Fruit fly (Drosophila melanogaster): ENCODE data around the gene CG43074.

CG43074 gene

DNA sequence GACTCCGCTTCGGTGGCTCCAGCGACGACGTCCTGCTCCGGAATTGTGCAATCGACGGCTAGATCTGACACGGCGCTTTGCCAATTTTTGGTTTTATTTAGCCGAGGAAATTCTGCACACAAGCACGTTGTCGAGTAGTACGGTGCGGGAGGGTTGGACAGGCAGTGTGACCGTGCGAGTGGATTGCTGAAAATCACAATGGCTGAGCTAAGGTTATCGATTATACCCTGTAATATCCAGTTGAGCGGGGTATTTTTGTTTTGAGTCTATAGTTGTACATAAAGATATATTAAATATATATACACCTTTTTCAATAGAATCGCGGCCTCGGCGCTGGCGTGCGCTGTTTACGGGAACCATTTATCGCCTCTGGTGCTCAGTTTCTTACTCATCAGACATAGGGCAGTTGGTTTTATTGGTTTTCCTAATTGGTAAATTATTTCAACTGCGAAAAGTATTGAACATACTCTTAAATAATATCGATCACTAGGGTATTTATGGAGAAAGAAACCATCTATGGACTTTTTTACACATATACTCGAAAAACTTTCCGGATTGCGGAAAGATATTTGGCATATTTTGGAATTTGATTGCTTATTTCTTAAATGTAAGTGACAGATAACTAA is 23.9 kb downstream of the CG43074 start, which contains the start of gene eIF5B (continued):
- TF ChIP-seq aop (GFP tag; IDR thresholded peaks at IDR 0.05) (peak; percentile 63; the same call in 1 of the 2 replicates), Rfx (GFP tag; IDR thresholded peaks at IDR 0.05) (peak; percentile 89), tll (GFP tag; optimal IDR thresholded peaks at IDR 0.05) (no peak), CG17186 (GFP tag; optimal IDR thresholded peaks at IDR 0.05) (no peak), tap (tag; optimal IDR thresholded peaks at IDR 0.05) (peak; percentile 73), nom (GFP tag; optimal IDR thresholded peaks at IDR 0.05) (peak; percentile 3), Elba2 (GFP tag; optimal IDR thresholded peaks at IDR 0.05) (peak; percentile 61), hth (optimal IDR thresholded peaks at IDR 0.05) (no peak), exex (tag; optimal IDR thresholded peaks at IDR 0.05) (peak; percentile 24), cato (GFP tag; optimal IDR thresholded peaks at IDR 0.05; ENCODE audit: borderline replicate concordance) (peak; percentile 57), bowl (GFP tag; IDR thresholded peaks at IDR 0.05) (peak; percentile 61; the same call in 1 of the 2 replicates), CG9932 (GFP tag; IDR thresholded peaks at IDR 0.05) (peak; percentile 90), Awh (GFP tag; IDR thresholded peaks at IDR 0.05) (peak; percentile 36), CG6813 (GFP tag; optimal IDR thresholded peaks at IDR 0.05) (peak; percentile 20), Hsf (GFP tag; optimal IDR thresholded peaks at IDR 0.05) (peak; percentile 69), Gug (GFP tag; IDR thresholded peaks at IDR 0.05) (peak; percentile 83), CG3995 (GFP tag; optimal IDR thresholded peaks at IDR 0.05) (no peak), Gsc (GFP tag; IDR thresholded peaks at IDR 0.05) (peak; percentile 46), CG17912 (GFP tag; optimal IDR thresholded peaks at IDR 0.05) (peak; percentile 29), CG7928 (GFP tag; optimal IDR thresholded peaks at IDR 0.05) (peak; percentile 19), CG16863 (GFP tag; optimal IDR thresholded peaks at IDR 0.05) (peak; percentile 16), Doc3 (GFP tag; IDR thresholded peaks at IDR 0.05; ENCODE audit: partially characterized antibody) (no peak), Sry-δ (GFP tag; optimal IDR thresholded peaks at IDR 0.05) (peak; percentile 2), B-H1 (GFP tag; IDR thresholded peaks at IDR 0.05) (peak; percentile 68), CG10431 (GFP tag; optimal IDR thresholded peaks at IDR 0.05) (no peak), CG8478 (optimal IDR thresholded peaks at IDR 0.05) (no peak), CG10543 (GFP tag; optimal IDR thresholded peaks at IDR 0.05) (peak; percentile 74), dati (GFP tag; IDR thresholded peaks at IDR 0.05) (peak; percentile 56; the same call in 1 of the 2 replicates), chinmo (GFP tag; IDR thresholded peaks at IDR 0.05; ENCODE audit: partially characterized antibody) (no peak), CG31224 (GFP tag; IDR thresholded peaks at IDR 0.05) (peak; percentile 75), HLHmδ (GFP tag; optimal IDR thresholded peaks at IDR 0.05) (no peak), fru (optimal IDR thresholded peaks at IDR 0.05) (no peak), cad (GFP tag; optimal IDR thresholded peaks at IDR 0.05) (no peak), CG4328 (GFP tag; optimal IDR thresholded peaks at IDR 0.05) (peak; percentile 32), YL-1 (GFP tag; optimal IDR thresholded peaks at IDR 0.05) (peak; percentile 58), scrt (GFP tag; optimal IDR thresholded peaks at IDR 0.05) (peak; percentile 6), Dfd (GFP tag; optimal IDR thresholded peaks at IDR 0.05) (no peak), gsb (GFP tag; IDR thresholded peaks at IDR 0.05) (peak; percentile 70), CG2712 (tag; optimal IDR thresholded peaks at IDR 0.05) (peak; percentile 83), gcm2 (GFP tag; optimal IDR thresholded peaks at IDR 0.05) (peak; percentile 47), HLH4C (GFP tag; IDR thresholded peaks at IDR 0.05; ENCODE audit: partially characterized antibody) (no peak), CG4617 (GFP tag; optimal IDR thresholded peaks at IDR 0.05; ENCODE audit: borderline replicate concordance) (peak; percentile 52), lmd (GFP tag; IDR thresholded peaks at IDR 0.05) (peak; percentile 86), fu2 (GFP tag; optimal IDR thresholded peaks at IDR 0.05) (no peak), Fer3 (tag; optimal IDR thresholded peaks at IDR 0.05) (peak; percentile 61), HmgZ (tag; optimal IDR thresholded peaks at IDR 0.05) (peak; percentile 77), CG30403 (GFP tag; optimal IDR thresholded peaks at IDR 0.05) (peak; percentile 87), NC2β (GFP tag; optimal IDR thresholded peaks at IDR 0.05) (peak; percentile 2), prd (optimal IDR thresholded peaks at IDR 0.05) (no peak), prd (GFP tag; IDR thresholded peaks at IDR 0.05) (peak; percentile 91), Deaf1 (tag; optimal IDR thresholded peaks at IDR 0.05) (no peak)
